Fruit fly (Drosophila melanogaster): ENCODE results near the gene CG13924.

Gene CG13924

DNA sequence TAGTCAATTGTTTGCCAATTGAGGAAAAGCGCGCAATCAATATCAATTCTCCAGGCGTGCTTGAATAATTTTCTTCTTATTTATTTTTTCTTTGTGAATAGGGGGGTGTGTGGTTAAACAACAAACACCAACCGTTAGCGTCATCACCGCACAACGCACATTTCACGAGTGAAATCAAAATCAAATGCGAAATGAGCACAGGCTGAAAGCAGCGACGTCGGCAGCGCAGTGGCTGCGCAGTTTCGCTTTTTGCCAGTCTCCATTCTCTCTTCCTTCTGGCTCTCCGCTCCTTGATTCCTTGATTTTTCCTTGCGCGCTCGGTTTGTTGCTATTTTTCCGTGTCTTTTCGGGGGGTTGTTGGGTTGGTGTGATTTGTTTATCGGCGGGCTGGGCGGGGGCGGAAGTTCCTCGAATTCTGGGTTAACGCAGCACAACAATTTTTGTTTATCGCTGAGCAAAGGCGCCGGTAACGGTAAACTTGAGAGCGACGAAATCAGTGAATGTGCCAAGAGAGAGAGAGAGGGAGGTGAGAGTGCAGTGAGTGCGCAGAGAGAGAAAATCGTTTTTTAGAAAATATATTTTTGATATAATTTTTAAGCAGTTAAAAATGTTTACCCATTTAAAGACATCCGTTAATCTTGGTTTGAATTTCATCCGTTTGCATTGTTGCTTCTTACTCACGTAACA lies 13.2 kb downstream of the CG13924 start, which contains the start of gene CG13937:
TSS of gene CG13937 (minus strand) at position 174 of the 687 bp plus-strand sequence.
- TF ChIP-seq insv (optimal IDR thresholded peaks at IDR 0.05): no peak
- TF ChIP-seq psq (optimal IDR thresholded peaks at IDR 0.05): no peak
- TF ChIP-seq Myc (optimal IDR thresholded peaks at IDR 0.05): no peak
- no peak for TF ChIP-seq ttk (optimal IDR thresholded peaks at IDR 0.05)
- TF ChIP-seq Sin3A (optimal IDR thresholded peaks at IDR 0.05): no peak
- no peak for TF ChIP-seq h (optimal IDR thresholded peaks at IDR 0.05)

DNA sequence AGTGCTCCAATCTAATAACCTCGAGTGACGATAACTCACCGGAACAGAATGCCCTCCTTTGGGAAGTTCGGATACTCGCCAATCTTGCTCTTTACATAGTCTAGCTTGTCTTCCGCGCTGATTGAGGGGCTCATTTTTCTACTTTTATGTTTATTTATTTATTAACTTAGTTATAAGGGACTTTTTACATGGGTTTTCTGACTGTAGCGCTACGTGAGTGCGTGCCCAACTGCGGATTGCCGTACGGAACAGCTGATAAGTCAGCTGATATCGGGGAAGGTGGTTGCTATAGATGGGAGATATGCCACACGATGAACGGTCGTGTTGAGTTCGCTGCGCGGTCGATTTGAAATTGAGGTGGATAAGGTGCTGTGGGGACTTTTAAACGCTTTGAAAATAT lies 14.8 kb downstream of the CG13924 start, which contains the start of gene Aprt:
TSS of gene Aprt (minus strand) at position 368 of the 400 bp plus-strand sequence.
- no peak for TF ChIP-seq ttk (optimal IDR thresholded peaks at IDR 0.05)
- TF ChIP-seq insv (optimal IDR thresholded peaks at IDR 0.05): no peak
- TF ChIP-seq h (optimal IDR thresholded peaks at IDR 0.05): no peak

dm6 chr3L:1885436-1885835 lies 15.6 kb downstream of the CG13924 start, which contains the start of gene Tmhs:
Tmhs (plus strand) TSS chr3L:1885657.
- TF ChIP-seq insv (optimal IDR thresholded peaks at IDR 0.05): no peak
- no peak for TF ChIP-seq Sin3A (optimal IDR thresholded peaks at IDR 0.05)
- no peak for TF ChIP-seq Myc (optimal IDR thresholded peaks at IDR 0.05)
- no peak for TF ChIP-seq psq (optimal IDR thresholded peaks at IDR 0.05)
- TF ChIP-seq h (optimal IDR thresholded peaks at IDR 0.05): no peak
- TF ChIP-seq ttk (optimal IDR thresholded peaks at IDR 0.05): no peak

DNA sequence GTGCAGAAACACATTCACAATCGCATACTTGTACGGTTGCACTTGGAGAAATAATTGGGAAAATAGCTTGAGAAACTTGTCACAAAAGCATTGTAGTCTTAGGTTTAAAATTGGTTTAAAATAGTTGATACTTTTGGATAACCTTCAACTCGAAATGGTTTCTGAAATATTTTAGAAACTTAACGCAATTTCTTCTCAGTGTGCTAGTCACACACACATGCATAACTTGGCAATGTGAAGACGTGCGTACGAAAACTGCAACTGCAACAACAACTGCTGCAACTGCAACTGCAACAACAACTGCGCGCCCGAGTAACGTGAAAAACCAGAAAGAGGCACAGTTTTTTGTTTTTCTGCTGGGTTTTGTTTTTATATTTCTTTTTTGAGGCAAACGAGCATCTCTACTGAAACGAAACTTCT lies 16.3 kb downstream of the CG13924 start:
- no peak for TF ChIP-seq Myc (optimal IDR thresholded peaks at IDR 0.05)
- TF ChIP-seq psq (optimal IDR thresholded peaks at IDR 0.05): no peak
- no peak for TF ChIP-seq h (optimal IDR thresholded peaks at IDR 0.05)
- TF ChIP-seq insv (optimal IDR thresholded peaks at IDR 0.05): no peak
- TF ChIP-seq Sin3A (optimal IDR thresholded peaks at IDR 0.05): no peak
- no peak for TF ChIP-seq ttk (optimal IDR thresholded peaks at IDR 0.05)

- TF ChIP-seq Myc (optimal IDR thresholded peaks at IDR 0.05) (no peak), Sin3A (optimal IDR thresholded peaks at IDR 0.05) (no peak), psq (optimal IDR thresholded peaks at IDR 0.05) (no peak), ttk (optimal IDR thresholded peaks at IDR 0.05) (no peak), h (optimal IDR thresholded peaks at IDR 0.05) (no peak), insv (optimal IDR thresholded peaks at IDR 0.05) (no peak)
Observed at dm6 chr3L:1887929-1888529, 18.2 kb downstream of the CG13924 start.

DNA sequence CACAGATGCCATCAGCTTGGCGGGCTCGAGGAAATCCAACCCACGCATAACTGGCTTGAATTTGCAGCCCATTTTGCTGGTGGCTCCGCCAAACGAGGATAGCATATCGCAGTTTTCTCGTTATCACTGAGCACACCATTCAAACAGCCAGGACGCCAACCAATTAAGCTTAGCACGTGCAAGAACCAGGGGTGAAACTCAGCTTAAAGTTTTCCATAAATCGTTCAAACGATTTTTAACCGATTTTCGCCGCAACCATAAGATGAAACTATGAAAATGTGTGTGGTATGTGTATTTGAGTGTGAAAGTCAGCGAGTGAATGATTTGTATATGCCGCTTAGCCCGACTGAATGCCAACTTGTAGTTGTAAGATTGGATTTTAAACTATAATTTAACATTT lies 21.1 kb downstream of the CG13924 start:
- no peak for TF ChIP-seq Sin3A (optimal IDR thresholded peaks at IDR 0.05)
- no peak for TF ChIP-seq Myc (optimal IDR thresholded peaks at IDR 0.05)
- no peak for TF ChIP-seq insv (optimal IDR thresholded peaks at IDR 0.05)
- no peak for TF ChIP-seq psq (optimal IDR thresholded peaks at IDR 0.05)

DNA sequence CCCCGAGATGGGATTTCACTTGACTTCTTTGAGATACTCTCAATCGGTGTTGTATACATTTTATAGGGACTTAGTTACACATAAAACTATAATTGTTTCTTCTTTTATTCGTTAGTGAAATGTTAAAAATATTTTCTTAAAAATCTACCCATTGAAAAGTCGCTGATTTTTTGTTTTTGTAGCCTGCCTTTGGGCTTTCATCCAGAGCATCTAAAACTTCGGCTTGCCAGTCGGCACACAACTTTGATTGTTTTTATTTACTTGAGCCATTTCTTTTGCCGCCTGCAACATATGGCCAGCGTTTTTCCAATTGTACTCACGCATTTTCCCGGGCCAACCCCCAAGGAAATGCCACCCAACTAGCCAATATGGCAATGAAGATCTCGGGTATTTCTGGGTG lies 22.1 kb downstream of the CG13924 start:
- TF ChIP-seq Myc (optimal IDR thresholded peaks at IDR 0.05) (no peak), ttk (optimal IDR thresholded peaks at IDR 0.05) (no peak), h (optimal IDR thresholded peaks at IDR 0.05) (no peak), psq (optimal IDR thresholded peaks at IDR 0.05) (no peak), Sin3A (optimal IDR thresholded peaks at IDR 0.05) (no peak), insv (optimal IDR thresholded peaks at IDR 0.05) (no peak)

dm6 chr3L:1897709-1898108 lies 27.9 kb downstream of the CG13924 start:
- TF ChIP-seq ttk (optimal IDR thresholded peaks at IDR 0.05) (no peak), Myc (optimal IDR thresholded peaks at IDR 0.05) (no peak), Sin3A (optimal IDR thresholded peaks at IDR 0.05) (no peak), psq (optimal IDR thresholded peaks at IDR 0.05) (no peak), insv (optimal IDR thresholded peaks at IDR 0.05) (no peak), h (optimal IDR thresholded peaks at IDR 0.05) (no peak)

DNA sequence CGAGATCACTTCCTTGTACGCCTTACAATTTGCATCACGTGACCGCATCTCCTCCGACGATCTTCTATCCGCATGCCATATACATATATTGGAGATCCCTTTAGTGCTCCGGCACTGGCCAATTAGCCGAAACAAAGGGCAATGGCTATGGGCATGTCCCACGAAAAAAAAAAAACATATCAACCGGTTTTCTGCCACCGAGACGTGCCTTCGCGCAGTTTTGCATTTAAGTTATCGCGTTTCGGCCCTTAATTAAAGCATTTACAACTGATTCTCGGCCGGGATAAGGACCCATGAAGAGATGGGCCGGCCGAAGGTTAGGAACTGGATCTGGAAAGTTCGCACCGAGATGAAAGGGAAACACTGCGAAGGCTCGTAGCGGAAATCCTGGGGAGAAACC lies 29.8 kb downstream of the CG13924 start:
- TF ChIP-seq Myc (optimal IDR thresholded peaks at IDR 0.05) (no peak), insv (optimal IDR thresholded peaks at IDR 0.05) (no peak), psq (optimal IDR thresholded peaks at IDR 0.05) (no peak), h (optimal IDR thresholded peaks at IDR 0.05) (no peak), Sin3A (optimal IDR thresholded peaks at IDR 0.05) (no peak), ttk (optimal IDR thresholded peaks at IDR 0.05) (no peak)

dm6 chr3L:1900633-1901032 lies 30.8 kb downstream of the CG13924 start:
- no peak for TF ChIP-seq ttk (optimal IDR thresholded peaks at IDR 0.05)
- TF ChIP-seq psq (optimal IDR thresholded peaks at IDR 0.05): no peak
- no peak for TF ChIP-seq Sin3A (optimal IDR thresholded peaks at IDR 0.05)
- TF ChIP-seq h (optimal IDR thresholded peaks at IDR 0.05): no peak
- TF ChIP-seq Myc (optimal IDR thresholded peaks at IDR 0.05): no peak
- no peak for TF ChIP-seq insv (optimal IDR thresholded peaks at IDR 0.05)

DNA sequence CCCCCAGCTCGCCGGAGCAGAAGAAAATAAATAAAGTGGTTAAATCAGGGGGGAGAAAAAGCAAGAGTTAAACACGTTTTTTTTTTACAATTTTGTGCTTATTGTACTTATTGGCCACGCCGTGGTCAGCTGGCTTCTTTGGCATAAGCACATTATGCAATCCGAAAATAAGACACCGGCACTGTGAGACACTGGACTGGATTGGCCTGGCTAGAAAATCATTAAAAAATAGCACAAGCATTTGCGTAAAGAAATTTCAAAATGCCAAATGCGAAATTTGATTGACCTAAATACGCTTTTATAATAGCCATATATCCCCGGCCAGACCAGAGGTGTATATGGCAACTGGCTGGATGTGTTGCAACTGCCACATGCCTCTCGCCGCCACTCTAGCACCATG lies 34.6 kb downstream of the CG13924 start:
- TF ChIP-seq ttk (optimal IDR thresholded peaks at IDR 0.05) (no peak), h (optimal IDR thresholded peaks at IDR 0.05) (no peak), Myc (optimal IDR thresholded peaks at IDR 0.05) (no peak), insv (optimal IDR thresholded peaks at IDR 0.05) (no peak)

DNA sequence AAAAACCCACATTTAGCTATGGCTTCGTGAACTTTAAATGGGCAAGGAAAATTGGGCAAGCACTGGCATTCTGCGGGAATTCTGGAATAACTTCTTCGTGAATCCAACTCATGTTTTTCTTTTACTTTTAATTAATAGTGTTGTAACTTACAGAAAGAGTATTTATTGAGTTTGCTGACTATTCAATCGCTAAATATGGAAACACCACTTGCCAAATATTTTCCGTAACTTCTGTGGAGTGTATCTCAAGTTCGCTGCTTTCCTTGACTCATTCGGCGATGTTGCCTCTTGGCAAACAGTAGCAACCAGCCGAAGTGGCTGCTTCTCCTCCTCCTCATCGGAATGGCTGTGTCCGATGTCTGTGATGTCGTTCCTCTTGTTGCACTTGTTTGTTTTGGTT lies 35.5 kb downstream of the CG13924 start:
- TF ChIP-seq Sin3A (optimal IDR thresholded peaks at IDR 0.05): no peak
- no peak for TF ChIP-seq ttk (optimal IDR thresholded peaks at IDR 0.05)
- no peak for TF ChIP-seq h (optimal IDR thresholded peaks at IDR 0.05)
- no peak for TF ChIP-seq insv (optimal IDR thresholded peaks at IDR 0.05)
- no peak for TF ChIP-seq psq (optimal IDR thresholded peaks at IDR 0.05)
- TF ChIP-seq Myc (optimal IDR thresholded peaks at IDR 0.05): no peak

DNA sequence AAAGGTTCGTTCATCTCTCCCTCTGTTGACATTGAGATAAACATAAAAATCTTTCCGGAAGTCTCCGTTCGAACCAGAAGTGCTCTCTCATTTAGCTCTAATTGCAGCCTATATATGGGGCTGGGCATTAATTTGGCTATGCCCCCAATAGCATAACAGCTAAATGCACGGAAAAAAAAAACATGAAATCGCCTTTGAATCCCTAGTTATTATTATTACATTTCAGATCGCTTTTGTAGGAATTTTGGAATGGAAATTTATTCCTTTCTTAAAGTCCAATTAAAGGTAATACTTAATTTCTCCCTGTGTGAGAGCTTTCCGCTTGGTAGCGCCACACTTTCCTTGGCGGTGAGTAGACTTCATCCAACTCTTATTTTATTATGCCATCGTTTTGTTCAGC lies 36.4 kb downstream of the CG13924 start:
- TF ChIP-seq insv (optimal IDR thresholded peaks at IDR 0.05) (no peak), Myc (optimal IDR thresholded peaks at IDR 0.05) (no peak), Sin3A (optimal IDR thresholded peaks at IDR 0.05) (no peak), ttk (optimal IDR thresholded peaks at IDR 0.05) (no peak), psq (optimal IDR thresholded peaks at IDR 0.05) (no peak), h (optimal IDR thresholded peaks at IDR 0.05) (no peak)
